Fruit fly (Drosophila melanogaster) whole organism, embryonic: ENCODE measurements around the gene CG14442.

Source experiments
- CG10431 ChIP-seq: fragments of 200-800 bp; sonication (Bioruptor generic); optimal IDR thresholded peaks from 3 replicates; lab custom pipeline; 2018; ENCODE audit warnings: missing biosample characterization, mild to moderate bottlenecking, missing genetic modification characterization
- CG10565 ChIP-seq: fragments of 200-800 bp; sonication (Bioruptor generic); optimal IDR thresholded peaks from 3 replicates; lab custom pipeline; 2016; ENCODE audit warnings: missing biosample characterization, mild to moderate bottlenecking, missing genetic modification characterization
- CG11085 ChIP-seq: fragments of 200-800 bp; sonication (Bioruptor generic); IDR thresholded peaks from 2 replicates; pipeline ENCODE4 v1.3.6; 2022; ENCODE audit warnings: missing biosample characterization, missing genetic modification characterization
- CG11247 ChIP-seq: fragments of 200-800 bp; sonication (Bioruptor generic); IDR thresholded peaks from 2 replicates; pipeline ENCODE4 v1.3.6; 2022; ENCODE audit warnings: missing biosample characterization, missing genetic modification characterization
- CG11723 ChIP-seq: fragments of 200-800 bp; sonication (Bioruptor generic); optimal IDR thresholded peaks from 2 replicates; lab custom pipeline; 2017; ENCODE audit warnings: missing biosample characterization, mild to moderate bottlenecking, missing genetic modification characterization
- CG12104 ChIP-seq: fragments of 200-800 bp; sonication (Bioruptor generic); optimal IDR thresholded peaks from 3 replicates; lab custom pipeline; 2016; ENCODE audit warnings: missing biosample characterization, missing genetic modification characterization
- CG13775 ChIP-seq: fragments of 200-800 bp; sonication (Bioruptor generic); optimal IDR thresholded peaks from 3 replicates; lab custom pipeline; 2017; ENCODE audit warnings: missing biosample characterization, mild to moderate bottlenecking, missing genetic modification characterization
- CG15601 ChIP-seq: fragments of 200-800 bp; sonication (Bioruptor generic); optimal IDR thresholded peaks from 3 replicates; lab custom pipeline; 2019; ENCODE audit warnings: missing biosample characterization, mild to moderate bottlenecking, missing genetic modification characterization, moderate library complexity
- CG1603 ChIP-seq: fragments of 200-800 bp; sonication (Bioruptor generic); optimal IDR thresholded peaks from 2 replicates; lab custom pipeline; 2019; ENCODE audit warnings: missing biosample characterization, mild to moderate bottlenecking, missing genetic modification characterization, moderate library complexity
- CG16779 ChIP-seq: fragments of 200-800 bp; sonication (Bioruptor generic); IDR thresholded peaks from 2 replicates; pipeline ENCODE4 v1.3.6; 2022; ENCODE audit warnings: missing biosample characterization, missing genetic modification characterization
- CG16815 ChIP-seq: fragments of 200-800 bp; sonication (Bioruptor generic); optimal IDR thresholded peaks from 3 replicates; lab custom pipeline; 2017; ENCODE audit warnings: missing biosample characterization, mild to moderate bottlenecking, missing genetic modification characterization
- CG17568 ChIP-seq: fragments of 200-800 bp; sonication (Bioruptor generic); optimal IDR thresholded peaks from 2 replicates; lab custom pipeline; 2018; ENCODE audit warnings: missing biosample characterization, mild to moderate bottlenecking, missing genetic modification characterization, moderate library complexity
- CG2889 ChIP-seq: fragments of 200-800 bp; sonication (Bioruptor generic); IDR thresholded peaks from 3 replicates; pipeline ENCODE4 v1.3.6; 2022; ENCODE audit warnings: missing biosample characterization, missing genetic modification characterization
- CG4282 ChIP-seq: fragments of 200-800 bp; sonication (Bioruptor generic); optimal IDR thresholded peaks from 2 replicates; lab custom pipeline; 2016; ENCODE audit warnings: missing biosample characterization, missing genetic modification characterization
- CG4424 ChIP-seq: fragments of 200-800 bp; sonication (Bioruptor generic); optimal IDR thresholded peaks from 3 replicates; lab custom pipeline; 2016; ENCODE audit warnings: missing biosample characterization, missing genetic modification characterization
- CG6272 ChIP-seq: fragments of 200-800 bp; sonication (Bioruptor generic); IDR thresholded peaks from 2 replicates; pipeline ENCODE4 v1.3.6; 2022; ENCODE audit warnings: missing biosample characterization, missing genetic modification characterization
- CG7556 ChIP-seq: fragments of 200-800 bp; sonication (Bioruptor generic); optimal IDR thresholded peaks from 2 replicates; lab custom pipeline; 2017; ENCODE audit warnings: missing biosample characterization, mild to moderate bottlenecking, missing genetic modification characterization
- CG7745 ChIP-seq: fragments of 200-800 bp; sonication (Bioruptor generic); optimal IDR thresholded peaks from 2 replicates; lab custom pipeline; 2018; ENCODE audit warnings: missing biosample characterization, mild to moderate bottlenecking, missing genetic modification characterization, moderate library complexity
- CG9932 ChIP-seq: fragments of 200-800 bp; sonication (Bioruptor generic); IDR thresholded peaks from 2 replicates; pipeline ENCODE4 v1.3.6; 2022; ENCODE audit warnings: missing biosample characterization, missing genetic modification characterization
- Camta ChIP-seq: fragments of 200-800 bp; sonication (Bioruptor generic); optimal IDR thresholded peaks from 2 replicates; lab custom pipeline; 2016; ENCODE audit warnings: missing biosample characterization, missing genetic modification characterization
- CkIIα-i1 ChIP-seq: fragments of 200-800 bp; sonication (Bioruptor generic); IDR thresholded peaks from 2 replicates; pipeline ENCODE4 v1.3.6; 2022; ENCODE audit warnings: missing biosample characterization, missing genetic modification characterization
- Dek ChIP-seq: fragments of 200-800 bp; sonication (Bioruptor generic); optimal IDR thresholded peaks from 3 replicates; lab custom pipeline; 2019; ENCODE audit warnings: missing biosample characterization, mild to moderate bottlenecking, missing genetic modification characterization, moderate library complexity
- E2f1 ChIP-seq: fragments of 200-800 bp; sonication (Bioruptor generic); IDR thresholded peaks from 2 replicates; pipeline ENCODE4 v1.3.6; 2022; ENCODE audit warnings: missing biosample characterization, missing genetic modification characterization
- Fer1 ChIP-seq: fragments of 200-800 bp; sonication (Bioruptor generic); optimal IDR thresholded peaks from 2 replicates; lab custom pipeline; 2017; ENCODE audit warnings: missing biosample characterization, mild to moderate bottlenecking, missing genetic modification characterization
- H2.0 ChIP-seq: fragments of 200-800 bp; sonication (Bioruptor generic); IDR thresholded peaks from 2 replicates; pipeline ENCODE4 v1.3.6; 2022; ENCODE audit warnings: missing biosample characterization, missing genetic modification characterization
- MBD-R2 ChIP-seq: fragments of 200-800 bp; sonication (Bioruptor generic); IDR thresholded peaks from 2 replicates; pipeline ENCODE4 v1.3.6; 2022; ENCODE audit warnings: missing biosample characterization, missing genetic modification characterization
- Nf-YB ChIP-seq: fragments of 200-800 bp; sonication (Bioruptor generic); optimal IDR thresholded peaks from 3 replicates; lab custom pipeline; 2019; ENCODE audit warnings: missing biosample characterization, mild to moderate bottlenecking, missing genetic modification characterization, moderate library complexity
- NfI ChIP-seq: fragments of 200-800 bp; sonication (Bioruptor generic); optimal IDR thresholded peaks from 3 replicates; lab custom pipeline; 2018; ENCODE audit warnings: missing biosample characterization, mild to moderate bottlenecking, missing genetic modification characterization, moderate library complexity
- Oli ChIP-seq: fragments of 200-800 bp; sonication (Bioruptor generic); optimal IDR thresholded peaks from 2 replicates; lab custom pipeline; 2018; ENCODE audit warnings: missing biosample characterization, mild to moderate bottlenecking, missing genetic modification characterization, moderate library complexity
- Pdp1 ChIP-seq, 2 experiments: fragments of 200-800 bp; sonication (Bioruptor generic); optimal IDR thresholded peaks; 3 replicates each; lab custom pipeline; 2016; ENCODE audit warnings: missing biosample characterization in 2 of 2, missing genetic modification characterization in 2 of 2, mild to moderate bottlenecking in 1 of 2, moderate library complexity in 1 of 2
- Poxn ChIP-seq: fragments of 200-800 bp; sonication (Bioruptor generic); IDR thresholded peaks from 2 replicates; pipeline ENCODE4 v1.3.6; 2022; ENCODE audit warnings: missing biosample characterization, missing genetic modification characterization
- Xbp1 ChIP-seq: fragments of 200-800 bp; sonication (Bioruptor generic); optimal IDR thresholded peaks from 3 replicates; lab custom pipeline; 2016; ENCODE audit warnings: missing biosample characterization, mild to moderate bottlenecking, missing genetic modification characterization
- dmrt99B ChIP-seq: fragments of 200-800 bp; sonication (Bioruptor generic); optimal IDR thresholded peaks from 2 replicates; lab custom pipeline; 2018; ENCODE audit warnings: missing biosample characterization, mild to moderate bottlenecking, missing genetic modification characterization, moderate library complexity
- dysf ChIP-seq: fragments of 200-800 bp; sonication (Bioruptor generic); IDR thresholded peaks from 3 replicates; pipeline ENCODE4 v1.3.6; 2022; ENCODE audit warnings: missing biosample characterization, missing genetic modification characterization
- fd102C ChIP-seq: fragments of 200-800 bp; sonication (Bioruptor generic); optimal IDR thresholded peaks from 2 replicates; lab custom pipeline; 2018; ENCODE audit warnings: missing biosample characterization, mild to moderate bottlenecking, missing genetic modification characterization, moderate library complexity
- gro ChIP-seq: fragments of 200-800 bp; sonication (Bioruptor generic); optimal IDR thresholded peaks from 2 replicates; lab custom pipeline; 2016; ENCODE audit warnings: missing biosample characterization, missing genetic modification characterization
- insv ChIP-seq, 2 experiments: fragments of 200-800 bp; sonication (Bioruptor generic); optimal IDR thresholded peaks; 3 replicates each; lab custom pipeline; 2016 to 2018; ENCODE audit warnings: missing biosample characterization in 2 of 2, missing genetic modification characterization in 2 of 2
- jigr1 ChIP-seq: fragments of 200-800 bp; sonication (Bioruptor generic); IDR thresholded peaks from 3 replicates; pipeline ENCODE4 v1.3.6; 2022; ENCODE audit warnings: missing biosample characterization, missing genetic modification characterization
- ken ChIP-seq: fragments of 200-800 bp; sonication (Bioruptor generic); IDR thresholded peaks from 3 replicates; pipeline ENCODE4 v1.3.6; 2022; ENCODE audit warnings: missing biosample characterization, missing genetic modification characterization
- nmo ChIP-seq: fragments of 200-800 bp; sonication (Bioruptor generic); optimal IDR thresholded peaks from 2 replicates; lab custom pipeline; 2018; ENCODE audit warnings: missing biosample characterization, mild to moderate bottlenecking, missing genetic modification characterization, moderate library complexity
- sc ChIP-seq, 3 experiments: fragments of >200 bp in 2 of 3; fragments of 200-800 bp in 1 of 3; sonication (Bioruptor generic) in 1 of 3; optimal IDR thresholded peaks; 2 replicates in 2 of 3; 3 replicates in 1 of 3; lab custom pipeline; 2017; ENCODE audit warnings: mild to moderate bottlenecking in 1 of 3, missing biosample characterization in 1 of 3, missing genetic modification characterization in 1 of 3, missing genetic modification reagents in 1 of 3
- sens-2 ChIP-seq: fragments of 200-800 bp; sonication (Bioruptor generic); IDR thresholded peaks from 2 replicates; pipeline ENCODE4 v1.3.6; 2022; ENCODE audit warnings: missing biosample characterization, missing genetic modification characterization
- sob ChIP-seq: fragments of 200-800 bp; sonication (Bioruptor generic); IDR thresholded peaks from 2 replicates; pipeline ENCODE4 v1.3.6; 2022; ENCODE audit warnings: missing biosample characterization, missing genetic modification characterization
- tgo ChIP-seq: fragments of 200-800 bp; sonication (Bioruptor generic); IDR thresholded peaks from 3 replicates; pipeline ENCODE4 v1.3.6; 2022; ENCODE audit warnings: missing biosample characterization, missing genetic modification characterization
- tna ChIP-seq: fragments of 200-800 bp; sonication (Bioruptor generic); IDR thresholded peaks from 2 replicates; pipeline ENCODE4 v1.3.6; 2022; ENCODE audit warnings: missing biosample characterization, missing genetic modification characterization; ENCODE audit not compliant: partially characterized antibody
- toy ChIP-seq: fragments of 200-800 bp; sonication (Bioruptor generic); IDR thresholded peaks from 2 replicates; pipeline ENCODE4 v1.3.6; 2022; ENCODE audit warnings: missing biosample characterization, missing genetic modification characterization
- vvl ChIP-seq: fragments of 200-800 bp; sonication (Bioruptor generic); IDR thresholded peaks from 2 replicates; pipeline ENCODE4 v1.3.6; 2022; ENCODE audit warnings: missing biosample characterization, missing genetic modification characterization
- z ChIP-seq: fragments of 200-800 bp; sonication (Bioruptor generic); IDR thresholded peaks from 3 replicates; pipeline ENCODE4 v1.3.6; 2022; ENCODE audit warnings: missing biosample characterization, missing genetic modification characterization

Gene CG14442

dm6 chrX:6656626-6657558 lies 37.9 kb downstream of the CG14442 start:
- no peak for TF ChIP-seq sc (optimal IDR thresholded peaks at IDR 0.05; lab: Kevin White, UChicago)
- TF ChIP-seq sc (GFP tag; optimal IDR thresholded peaks at IDR 0.05; lab: Kevin White, UChicago) = no peak
- TF ChIP-seq Oli (tag; lab: Kevin White, UChicago) = peak; percentile 40
- TF ChIP-seq tgo = no peak
- no peak for TF ChIP-seq H2.0 (GFP tag; lab: Robert Waterston, UW)
- no peak for TF ChIP-seq ken (GFP tag; lab: Robert Waterston, UW)
- TF ChIP-seq CG11723 (GFP tag; lab: Kevin White, UChicago) = no peak
- TF ChIP-seq Dek (tag; lab: Kevin White, UChicago) = peak; percentile 23
- no peak for TF ChIP-seq insv (GFP tag; optimal IDR thresholded peaks at IDR 0.05; lab: Kevin White, UChicago)
- TF ChIP-seq Poxn (GFP tag; lab: Robert Waterston, UW) = no peak
- no peak for TF ChIP-seq MBD-R2
- TF ChIP-seq CG1603 (tag; lab: Kevin White, UChicago) = peak; percentile 30
- peak; percentile 53; the same call in 1 of the 3 replicates for TF ChIP-seq dysf
- TF ChIP-seq CG4424 (GFP tag; lab: Kevin White, UChicago) = peak; percentile 21
- no peak for TF ChIP-seq CG2889 (GFP tag; lab: Robert Waterston, UW)
- no peak for TF ChIP-seq tna (GFP tag; lab: Robert Waterston, UW)
- TF ChIP-seq CG9932 (GFP tag; lab: Robert Waterston, UW) = peak; percentile 23; the same call in 1 of the 2 replicates
- no peak for TF ChIP-seq CG7745 (tag; lab: Kevin White, UChicago)
- no peak for TF ChIP-seq toy
- no peak for TF ChIP-seq sens-2 (GFP tag; lab: Robert Waterston, UW)
- TF ChIP-seq CG13775 (GFP tag; lab: Kevin White, UChicago) = no peak
- TF ChIP-seq Camta = no peak
- no peak for TF ChIP-seq fd102C (GFP tag; lab: Kevin White, UChicago)
- TF ChIP-seq z (GFP tag; lab: Robert Waterston, UW) = no peak
- TF ChIP-seq CG6272 = peak; percentile 18; the same call in 1 of the 2 replicates
- no peak; the same call in 1 of the 2 replicates for TF ChIP-seq sob (GFP tag; lab: Robert Waterston, UW)
- no peak for TF ChIP-seq E2f1
- peak; percentile 31 for TF ChIP-seq NfI (GFP tag; lab: Kevin White, UChicago)
- peak; percentile 21 for TF ChIP-seq CG10431 (GFP tag; lab: Kevin White, UChicago)
- TF ChIP-seq Fer1 = peak; percentile 85
- peak; percentile 43 for TF ChIP-seq CG15601 (tag; lab: Kevin White, UChicago)
- TF ChIP-seq CG11247 (GFP tag; lab: Robert Waterston, UW) = no peak
- TF ChIP-seq dmrt99B = peak; percentile 49
- TF ChIP-seq CG12104 (GFP tag; lab: Kevin White, UChicago) = no peak
- TF ChIP-seq CG16779 (GFP tag; lab: Robert Waterston, UW) = no peak
- TF ChIP-seq Xbp1 = no peak
- TF ChIP-seq CkIIα-i1 (GFP tag; lab: Robert Waterston, UW) = no peak
- TF ChIP-seq nmo (GFP tag; lab: Kevin White, UChicago) = peak; percentile 52
- TF ChIP-seq jigr1 (GFP tag; lab: Robert Waterston, UW) = no peak
- no peak for TF ChIP-seq gro (GFP tag; lab: Kevin White, UChicago)
- no peak for TF ChIP-seq CG11085 (GFP tag; lab: Robert Waterston, UW)
- no peak for TF ChIP-seq CG4282 (GFP tag; lab: Kevin White, UChicago)
- TF ChIP-seq Nf-YB (GFP tag; lab: Kevin White, UChicago) = peak; percentile 33
- TF ChIP-seq CG16815 (GFP tag; lab: Kevin White, UChicago) = no peak
- TF ChIP-seq Pdp1 (GFP tag; optimal IDR thresholded peaks at IDR 0.05; lab: Kevin White, UChicago) = peak in 1 of 2 experiments; percentile 82
- TF ChIP-seq CG10565 (GFP tag; lab: Kevin White, UChicago) = no peak
- peak; percentile 30 for TF ChIP-seq CG17568 (GFP tag; lab: Kevin White, UChicago)
- peak; percentile 52 for TF ChIP-seq vvl (GFP tag; lab: Robert Waterston, UW)
- peak; percentile 64 for TF ChIP-seq CG7556 (GFP tag; lab: Kevin White, UChicago)
